Worm (Caenorhabditis elegans) whole organism, young adult: ENCODE data around the gene B0432.10.

Experiments
- Y53F4B.3 ChIP-seq: fragments of 200-800 bp; sonication (Bioruptor generic); IDR thresholded peaks from 2 replicates; pipeline ENCODE4 v1.3.6; 2022; ENCODE audit warnings: missing genetic modification reagents, missing genetic modification characterization, missing compliant biosample characterization
- ama-1 ChIP-seq, 3 experiments: fragments of 150-350 bp in 1 of 3; sonication (generic microtip) in 2 of 3; optimal IDR thresholded peaks; 2 replicates each; lab custom pipeline; 2014 to 2018; ENCODE audit warnings: missing biosample characterization in 2 of 3, missing genetic modification characterization in 2 of 3, missing genetic modification reagents in 2 of 3
- lsl-1 ChIP-seq: fragments of 200-800 bp; sonication (Bioruptor generic); optimal IDR thresholded peaks from 2 replicates; lab custom pipeline; 2018; ENCODE audit warnings: mild to moderate bottlenecking, missing genetic modification characterization, moderate library complexity, missing compliant biosample characterization
- nfya-1 ChIP-seq: sonication (generic microtip); optimal IDR thresholded peaks from 2 replicates; lab custom pipeline; 2017; ENCODE audit warnings: antibody characterized with exemption, missing compliant biosample characterization, missing genetic modification characterization, borderline replicate concordance; ENCODE audit not compliant: insufficient read depth
- snpc-4 ChIP-seq, 5 experiments: fragments of 150-350 bp in 1 of 5; sonication (generic microtip) in 4 of 5; optimal IDR thresholded peaks; 2 replicates each; lab custom pipeline; 2014 to 2018; ENCODE audit warnings: missing genetic modification characterization in 5 of 5, missing biosample characterization in 3 of 5, antibody characterized with exemption in 2 of 5, mild to moderate bottlenecking in 2 of 5, missing compliant biosample characterization in 2 of 5, missing genotype in 2 of 5, moderate library complexity in 2 of 5, missing genetic modification reagents in 1 of 5

DNA sequence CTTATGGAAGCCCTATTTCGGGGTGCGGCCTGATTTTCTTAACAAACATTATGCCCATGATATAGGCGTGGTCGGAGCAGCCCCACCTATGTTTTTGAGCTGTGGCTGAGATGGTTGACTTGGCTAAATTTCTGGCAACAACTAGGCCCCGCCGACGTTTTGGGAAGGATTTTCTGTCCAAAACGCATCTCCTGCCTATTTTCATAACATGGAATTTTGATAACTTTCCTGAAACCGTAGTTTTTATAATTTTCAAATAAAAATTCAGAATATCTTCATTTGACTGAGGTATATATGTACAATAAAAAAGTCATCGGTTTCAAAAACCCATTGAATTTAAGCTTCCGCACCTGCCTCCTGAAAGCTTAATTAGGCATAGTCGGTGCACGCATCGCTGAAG is 35.1 kb upstream of the B0432.10 start:
- TF ChIP-seq snpc-4 (GFP tag; optimal IDR thresholded peaks at IDR 0.05; lab: Kevin White, UChicago) (no peak), snpc-4 (tag; optimal IDR thresholded peaks at IDR 0.05; lab: Kevin White, UChicago) (no peak), Y53F4B.3 (GFP tag; lab: Robert Waterston, UW) (no peak), lsl-1 (GFP tag; lab: Kevin White, UChicago) (no peak), nfya-1 (tag; lab: Kevin White, UChicago) (no peak), ama-1 (optimal IDR thresholded peaks at IDR 0.05; lab: Kevin White, UChicago) (no peak), ama-1 (GFP tag; optimal IDR thresholded peaks at IDR 0.05; lab: Kevin White, UChicago) (no peak)
